Fruit fly (Drosophila melanogaster): ENCODE data around the gene CG11768.

dm6 chr3R:8809712-8810111, 41.7 kb upstream of the CG11768 start:
- no peak for TF ChIP-seq insv (optimal IDR thresholded peaks at IDR 0.05)
- TF ChIP-seq Myc (optimal IDR thresholded peaks at IDR 0.05): no peak
